Fruit fly (Drosophila melanogaster) whole organism, prepupa: ENCODE results near the gene TTLL15.
A peak's percentile ranks its signal among the peaks of the same experiment; 100 is the strongest.

ENCODE experiments used
- Blimp-1 ChIP-seq: fragments of 200-800 bp; sonication (Bioruptor generic); optimal IDR thresholded peaks from 3 replicates; lab custom pipeline; 2017; ENCODE audit warnings: missing biosample characterization, missing genetic modification characterization, mild to moderate bottlenecking, moderate library complexity, missing genetic modification reagents
- CG10631 ChIP-seq: fragments of 200-800 bp; sonication (Bioruptor generic); optimal IDR thresholded peaks from 2 replicates; lab custom pipeline; 2016; ENCODE audit warnings: missing biosample characterization, missing genetic modification characterization
- CG11294 ChIP-seq: fragments of 200-800 bp; sonication (Bioruptor generic); IDR thresholded peaks from 2 replicates; pipeline ENCODE4 v1.3.6; 2022; ENCODE audit warnings: missing biosample characterization, missing genetic modification characterization
- CG15336 ChIP-seq: fragments of 200-800 bp; sonication (Bioruptor generic); IDR thresholded peaks from 2 replicates; pipeline ENCODE4 v1.3.6; 2022; ENCODE audit warnings: missing biosample characterization, missing genetic modification characterization
- CG1621 ChIP-seq: fragments of 200-800 bp; sonication (Bioruptor generic); optimal IDR thresholded peaks from 3 replicates; lab custom pipeline; 2018; ENCODE audit warnings: missing biosample characterization, mild to moderate bottlenecking, missing genetic modification characterization
- CG3032 ChIP-seq: fragments of 200-800 bp; optimal IDR thresholded peaks from 2 replicates; lab custom pipeline; 2019; ENCODE audit warnings: missing biosample characterization, mild to moderate bottlenecking, missing genetic modification characterization, moderate library complexity
- CG31627 ChIP-seq: fragments of 200-800 bp; sonication (Bioruptor generic); optimal IDR thresholded peaks from 3 replicates; lab custom pipeline; 2016; ENCODE audit warnings: missing biosample characterization, missing genetic modification characterization
- CG32006 ChIP-seq: fragments of 200-800 bp; sonication (Bioruptor generic); optimal IDR thresholded peaks from 3 replicates; lab custom pipeline; 2017; ENCODE audit warnings: missing biosample characterization, mild to moderate bottlenecking, missing genetic modification characterization
- CG34406 ChIP-seq: fragments of 200-800 bp; sonication (Bioruptor generic); optimal IDR thresholded peaks from 3 replicates; lab custom pipeline; 2016; ENCODE audit warnings: missing biosample characterization, missing genetic modification characterization
- CG3919 ChIP-seq: fragments of 200-800 bp; sonication (Bioruptor generic); optimal IDR thresholded peaks from 3 replicates; lab custom pipeline; 2016; ENCODE audit warnings: missing biosample characterization, missing genetic modification characterization
- CG4318 ChIP-seq: fragments of 200-800 bp; sonication (Bioruptor generic); optimal IDR thresholded peaks from 3 replicates; lab custom pipeline; 2017; ENCODE audit warnings: missing biosample characterization, mild to moderate bottlenecking, missing genetic modification characterization
- CG6163 ChIP-seq: fragments of 200-800 bp; sonication (Bioruptor generic); IDR thresholded peaks from 3 replicates; pipeline ENCODE4 v1.3.6; 2022; ENCODE audit warnings: missing biosample characterization, missing genetic modification characterization
- CG6276 ChIP-seq: fragments of 200-800 bp; sonication (Bioruptor generic); optimal IDR thresholded peaks from 2 replicates; lab custom pipeline; 2017; ENCODE audit warnings: missing biosample characterization, mild to moderate bottlenecking, missing genetic modification characterization
- CG7368 ChIP-seq: fragments of 200-800 bp; sonication (Bioruptor generic); optimal IDR thresholded peaks from 3 replicates; lab custom pipeline; 2016; ENCODE audit warnings: missing biosample characterization, missing genetic modification characterization
- CG8119 ChIP-seq: fragments of 200-800 bp; sonication (Bioruptor generic); IDR thresholded peaks from 3 replicates; pipeline ENCODE4 v1.3.6; 2022; ENCODE audit warnings: missing biosample characterization, missing genetic modification characterization
- CG8319 ChIP-seq: fragments of 200-800 bp; sonication (Bioruptor generic); optimal IDR thresholded peaks from 3 replicates; lab custom pipeline; 2016; ENCODE audit warnings: missing biosample characterization, missing genetic modification characterization
- CG8632 ChIP-seq: fragments of 200-800 bp; sonication (Bioruptor generic); optimal IDR thresholded peaks from 3 replicates; lab custom pipeline; 2016; ENCODE audit warnings: missing biosample characterization, missing genetic modification characterization
- CG9139 ChIP-seq: fragments of 200-800 bp; sonication (Bioruptor generic); optimal IDR thresholded peaks from 3 replicates; lab custom pipeline; 2017; ENCODE audit warnings: missing biosample characterization, mild to moderate bottlenecking, missing genetic modification characterization
- Eip75B ChIP-seq: fragments of 200-800 bp; sonication (Bioruptor generic); optimal IDR thresholded peaks from 3 replicates; lab custom pipeline; 2016; ENCODE audit warnings: missing biosample characterization, missing genetic modification characterization
- Eip78C ChIP-seq: fragments of 200-800 bp; sonication (Bioruptor generic); peaks from one replicate; lab custom pipeline; 2016; ENCODE audit warnings: missing biosample characterization, missing genetic modification characterization
- Eip93F ChIP-seq: fragments of 200-800 bp; sonication (Bioruptor generic); optimal IDR thresholded peaks from 2 replicates; lab custom pipeline; 2016; ENCODE audit warnings: missing biosample characterization, mild to moderate bottlenecking, missing genetic modification characterization
- Ets21C ChIP-seq: fragments of 200-800 bp; sonication (Bioruptor generic); optimal IDR thresholded peaks from 3 replicates; lab custom pipeline; 2016; ENCODE audit warnings: missing biosample characterization, missing genetic modification characterization
- Ets96B ChIP-seq: fragments of 200-800 bp; optimal IDR thresholded peaks from 2 replicates; lab custom pipeline; 2019; ENCODE audit warnings: missing biosample characterization, mild to moderate bottlenecking, missing genetic modification characterization, moderate library complexity
- Gug ChIP-seq: fragments of 200-800 bp; sonication (Bioruptor generic); IDR thresholded peaks from 2 replicates; pipeline ENCODE4 v1.3.6; 2022; ENCODE audit warnings: missing biosample characterization, missing genetic modification characterization
- Hr38 ChIP-seq: sonication (Bioruptor generic); optimal IDR thresholded peaks from 2 replicates; lab custom pipeline; 2016; ENCODE audit warnings: missing biosample characterization, missing genetic modification characterization
- Hr39 ChIP-seq: fragments of 200-800 bp; sonication (Bioruptor generic); optimal IDR thresholded peaks from 2 replicates; lab custom pipeline; 2016; ENCODE audit warnings: missing biosample characterization, missing genetic modification characterization
- Hr4 ChIP-seq: fragments of 200-800 bp; sonication (Bioruptor generic); optimal IDR thresholded peaks from 3 replicates; lab custom pipeline; 2016; ENCODE audit warnings: missing biosample characterization, missing genetic modification characterization
- Lpt ChIP-seq: fragments of 200-800 bp; sonication (Bioruptor generic); optimal IDR thresholded peaks from 3 replicates; lab custom pipeline; 2016; ENCODE audit warnings: missing biosample characterization, missing genetic modification characterization
- Met ChIP-seq: fragments of 200-800 bp; sonication (Bioruptor generic); optimal IDR thresholded peaks from 3 replicates; lab custom pipeline; 2016; ENCODE audit warnings: missing biosample characterization, missing genetic modification characterization
- OdsH ChIP-seq: fragments of 200-800 bp; sonication (Bioruptor generic); optimal IDR thresholded peaks from 3 replicates; lab custom pipeline; 2016; ENCODE audit warnings: missing biosample characterization, missing genetic modification characterization
- Smox ChIP-seq: fragments of 200-800 bp; sonication (Bioruptor generic); optimal IDR thresholded peaks from 3 replicates; lab custom pipeline; 2016; ENCODE audit warnings: missing biosample characterization, missing genetic modification characterization
- Sox102F ChIP-seq: fragments of 200-800 bp; sonication (Bioruptor generic); optimal IDR thresholded peaks from 2 replicates; lab custom pipeline; 2016; ENCODE audit warnings: missing biosample characterization, mild to moderate bottlenecking, missing genetic modification characterization
- Sox14 ChIP-seq: fragments of 200-800 bp; sonication (Bioruptor generic); optimal IDR thresholded peaks from 3 replicates; lab custom pipeline; 2016; ENCODE audit warnings: missing biosample characterization, missing genetic modification characterization
- achi ChIP-seq: fragments of 200-800 bp; sonication (Bioruptor generic); optimal IDR thresholded peaks from 3 replicates; lab custom pipeline; 2016; ENCODE audit warnings: missing biosample characterization, missing genetic modification characterization
- acj6 ChIP-seq: fragments of 200-800 bp; sonication (Bioruptor generic); optimal IDR thresholded peaks from 3 replicates; lab custom pipeline; 2016; ENCODE audit warnings: missing biosample characterization, missing genetic modification characterization
- cyc ChIP-seq: fragments of 200-800 bp; sonication (Bioruptor generic); optimal IDR thresholded peaks from 3 replicates; lab custom pipeline; 2016; ENCODE audit warnings: missing biosample characterization, missing genetic modification characterization
- dsx ChIP-seq: fragments of 200-800 bp; optimal IDR thresholded peaks from 3 replicates; lab custom pipeline; 2019; ENCODE audit warnings: missing biosample characterization, mild to moderate bottlenecking, missing genetic modification characterization, moderate library complexity; ENCODE audit not compliant: poor library complexity, severe bottlenecking
- eg ChIP-seq: fragments of 200-800 bp; sonication (Bioruptor generic); IDR thresholded peaks from 3 replicates; pipeline ENCODE4 v1.3.6; 2022; ENCODE audit warnings: missing biosample characterization, missing genetic modification characterization
- fd85E ChIP-seq: fragments of 200-800 bp; sonication (Bioruptor generic); optimal IDR thresholded peaks from 3 replicates; lab custom pipeline; 2016; ENCODE audit warnings: missing biosample characterization, missing genetic modification characterization
- fkh ChIP-seq: fragments of 200-800 bp; sonication (Bioruptor generic); optimal IDR thresholded peaks from 3 replicates; lab custom pipeline; 2017; ENCODE audit warnings: missing biosample characterization, mild to moderate bottlenecking, missing genetic modification characterization, moderate library complexity
- lz ChIP-seq: fragments of 200-800 bp; sonication (Bioruptor generic); optimal IDR thresholded peaks from 3 replicates; lab custom pipeline; 2016; ENCODE audit warnings: missing biosample characterization, missing genetic modification characterization
- net ChIP-seq: fragments of 200-800 bp; sonication (Bioruptor generic); optimal IDR thresholded peaks from 3 replicates; lab custom pipeline; 2016; ENCODE audit warnings: missing biosample characterization, missing genetic modification characterization
- pdm3 ChIP-seq: fragments of 200-800 bp; sonication (Bioruptor generic); optimal IDR thresholded peaks from 3 replicates; lab custom pipeline; 2016; ENCODE audit warnings: missing biosample characterization, missing genetic modification characterization
- salr ChIP-seq, 2 experiments: fragments of 200-800 bp; sonication (Bioruptor generic); optimal IDR thresholded peaks; 3 replicates each; lab custom pipeline; 2016 to 2018; ENCODE audit warnings: missing biosample characterization in 2 of 2, missing genetic modification characterization in 2 of 2, mild to moderate bottlenecking in 1 of 2
- spab ChIP-seq: fragments of 200-800 bp; sonication (Bioruptor generic); optimal IDR thresholded peaks from 2 replicates; lab custom pipeline; 2017; ENCODE audit warnings: missing biosample characterization, mild to moderate bottlenecking, missing genetic modification characterization, missing genetic modification reagents
- ss ChIP-seq, 2 experiments: fragments of 200-800 bp; sonication (Bioruptor generic); optimal IDR thresholded peaks; 2 replicates in 1 of 2; 3 replicates in 1 of 2; lab custom pipeline; 2017 to 2018; ENCODE audit warnings: mild to moderate bottlenecking in 2 of 2, missing biosample characterization in 2 of 2, missing genetic modification characterization in 2 of 2, moderate library complexity in 1 of 2
- svp ChIP-seq: fragments of 200-800 bp; sonication (Bioruptor generic); peaks from one replicate; lab custom pipeline; 2016; ENCODE audit warnings: missing biosample characterization, missing genetic modification characterization
- topi ChIP-seq: fragments of 200-800 bp; sonication (Bioruptor generic); optimal IDR thresholded peaks from 3 replicates; lab custom pipeline; 2016; ENCODE audit warnings: missing biosample characterization, missing genetic modification characterization
- vri ChIP-seq: fragments of 200-800 bp; sonication (Bioruptor generic); optimal IDR thresholded peaks from 3 replicates; lab custom pipeline; 2016; ENCODE audit warnings: missing biosample characterization, mild to moderate bottlenecking, missing genetic modification characterization

The TTLL15 gene

DNA sequence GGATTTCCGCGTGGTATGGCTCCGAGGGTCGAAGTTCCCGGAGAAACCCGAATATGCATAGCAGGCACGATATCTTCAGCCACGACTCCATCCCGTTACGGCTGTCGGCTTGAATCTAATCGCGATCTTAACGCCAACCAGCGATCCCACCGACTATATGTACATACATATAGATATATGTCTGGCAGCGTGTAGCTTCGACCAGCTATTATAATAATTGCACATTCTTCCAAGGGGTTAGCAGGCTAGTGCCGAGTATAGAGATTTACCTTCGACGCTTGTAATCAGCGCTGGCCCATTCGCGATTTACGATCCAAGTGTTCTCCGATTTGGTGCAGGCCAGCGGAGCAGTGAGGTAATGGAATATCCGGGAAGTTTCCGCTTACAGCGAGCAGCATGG is 44.6 kb downstream of the TTLL15 start, which contains the start of gene CG14694:
CG14694 (minus strand) TSS at position 101 of the 400 bp plus-strand sequence.
- TF ChIP-seq CG3919 (GFP tag; lab: Kevin White, UChicago) (no peak), pdm3 (no peak), CG10631 (GFP tag; lab: Kevin White, UChicago) (no peak)

DNA sequence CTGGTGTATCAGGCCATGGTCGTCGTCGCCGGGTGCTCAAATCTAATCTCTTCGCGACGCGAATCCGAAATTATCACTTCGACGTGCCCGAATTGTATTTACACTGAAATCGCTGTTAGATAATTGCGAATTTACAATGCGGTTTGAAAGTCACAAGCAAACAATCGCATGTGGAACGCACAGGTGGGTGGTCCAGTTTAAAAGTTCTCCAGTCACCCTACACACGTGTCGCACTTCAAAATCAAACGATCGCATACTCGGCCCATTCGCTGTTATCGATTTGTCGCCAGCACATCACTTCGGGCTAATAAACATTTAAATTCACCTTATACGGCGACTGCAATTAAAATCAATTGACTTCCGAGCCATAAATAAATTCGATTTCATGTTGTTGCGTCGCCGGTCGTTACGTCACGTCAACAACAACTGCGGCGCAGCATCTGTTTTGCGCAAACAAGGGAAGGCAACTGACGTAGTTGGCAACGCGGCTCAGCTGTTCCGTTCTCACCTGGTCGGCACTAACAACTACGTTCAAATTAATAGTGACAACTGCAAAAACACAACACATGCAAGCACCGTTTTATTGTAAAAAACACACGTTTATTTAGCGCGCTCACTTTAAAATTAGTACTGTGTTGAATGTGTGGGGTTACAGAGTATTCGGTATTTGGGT is 47.8 kb downstream of the TTLL15 start, which contains the start of gene CG6574:
CG6574 (minus strand) TSS at position 216 of the 673 bp plus-strand sequence.
- no peak for TF ChIP-seq CG9139 (GFP tag; lab: Kevin White, UChicago)
- no peak for TF ChIP-seq salr (GFP tag; optimal IDR thresholded peaks at IDR 0.05; lab: Kevin White, UChicago)
- peak; percentile 74 for TF ChIP-seq Eip78C
- TF ChIP-seq net, result peak; percentile 3
- TF ChIP-seq CG34406 (GFP tag; lab: Kevin White, UChicago), result no peak
- peak; percentile 30 for TF ChIP-seq CG7368 (GFP tag; lab: Kevin White, UChicago)
- TF ChIP-seq CG15336, result no peak
- no peak for TF ChIP-seq Ets21C (GFP tag; lab: Kevin White, UChicago)
- no peak for TF ChIP-seq CG8632 (GFP tag; lab: Kevin White, UChicago)
- no peak for TF ChIP-seq svp (GFP tag; lab: Kevin White, UChicago)
- TF ChIP-seq Blimp-1 (GFP tag; lab: Kevin White, UChicago), result no peak
- no peak for TF ChIP-seq ss (GFP tag; optimal IDR thresholded peaks at IDR 0.05; lab: Kevin White, UChicago)
- peak; percentile 77 for TF ChIP-seq fkh
- TF ChIP-seq Hr39, result no peak
- TF ChIP-seq topi (GFP tag; lab: Kevin White, UChicago), result peak; percentile 7
- no peak for TF ChIP-seq CG4318 (GFP tag; lab: Kevin White, UChicago)
- TF ChIP-seq CG10631 (GFP tag; lab: Kevin White, UChicago), result no peak
- TF ChIP-seq Smox (GFP tag; lab: Kevin White, UChicago), result no peak
- no peak for TF ChIP-seq CG8119 (GFP tag; lab: Robert Waterston, UW)
- TF ChIP-seq spab, result no peak
- TF ChIP-seq CG3919 (GFP tag; lab: Kevin White, UChicago), result no peak
- TF ChIP-seq Sox102F, result no peak
- no peak for TF ChIP-seq Eip75B
- no peak for TF ChIP-seq CG32006 (GFP tag; lab: Kevin White, UChicago)
- TF ChIP-seq Hr38 (GFP tag; lab: Kevin White, UChicago), result no peak
- no peak for TF ChIP-seq Gug (GFP tag; lab: Robert Waterston, UW)
- TF ChIP-seq CG3032, result no peak
- no peak for TF ChIP-seq CG1621 (tag; lab: Kevin White, UChicago)
- no peak for TF ChIP-seq dsx (GFP tag; lab: Kevin White, UChicago)
- TF ChIP-seq OdsH (GFP tag; lab: Kevin White, UChicago), result no peak
- TF ChIP-seq achi (GFP tag; lab: Kevin White, UChicago), result peak; percentile 20
- no peak for TF ChIP-seq CG6276 (GFP tag; lab: Kevin White, UChicago)
- no peak for TF ChIP-seq Met (GFP tag; lab: Kevin White, UChicago)
- TF ChIP-seq CG6163 (GFP tag; lab: Robert Waterston, UW), result peak; percentile 32; the same call in 2 of the 3 replicates
- peak; percentile 7 for TF ChIP-seq Sox14
- no peak for TF ChIP-seq Ets96B (tag; lab: Kevin White, UChicago)
- TF ChIP-seq cyc (GFP tag; lab: Kevin White, UChicago), result no peak
- TF ChIP-seq pdm3, result no peak
- TF ChIP-seq Hr4 (GFP tag; lab: Kevin White, UChicago), result no peak
- TF ChIP-seq Lpt (GFP tag; lab: Kevin White, UChicago), result no peak
- peak; percentile 18 for TF ChIP-seq lz (GFP tag; lab: Kevin White, UChicago)
- no peak for TF ChIP-seq CG11294 (GFP tag; lab: Robert Waterston, UW)
- peak; percentile 61; the same call in 1 of the 3 replicates for TF ChIP-seq eg (GFP tag; lab: Robert Waterston, UW)
- peak; percentile 20 for TF ChIP-seq CG31627
- peak; percentile 79 for TF ChIP-seq vri
- TF ChIP-seq Eip93F (GFP tag; lab: Kevin White, UChicago), result no peak
- TF ChIP-seq acj6 (GFP tag; lab: Kevin White, UChicago), result no peak
- TF ChIP-seq fd85E (GFP tag; lab: Kevin White, UChicago), result no peak
- no peak for TF ChIP-seq CG8319 (GFP tag; lab: Kevin White, UChicago)
